Worm (Caenorhabditis elegans) whole organism, mixed stage, embryonic: ENCODE results near the gene idpp-15.

Experiments used
- M03D4.4 ChIP-seq: sonication (generic microtip); optimal IDR thresholded peaks from 2 replicates; lab custom pipeline; 2017; ENCODE audit warnings: mild to moderate bottlenecking, missing genetic modification characterization, missing compliant biosample characterization
- bed-3 ChIP-seq: fragments of 200-800 bp; sonication (Bioruptor generic); optimal IDR thresholded peaks from 3 replicates; lab custom pipeline; 2018; ENCODE audit warnings: mild to moderate bottlenecking, missing genetic modification characterization, moderate library complexity, missing compliant biosample characterization
- blmp-1 ChIP-seq: fragments of 150-350 bp; optimal IDR thresholded peaks from 2 replicates; lab custom pipeline; 2014; ENCODE audit warnings: missing biosample characterization, missing genetic modification characterization
- ceh-39 ChIP-seq: fragments of 150-350 bp; optimal IDR thresholded peaks from 2 replicates; lab custom pipeline; 2014; ENCODE audit warnings: missing biosample characterization, missing genetic modification characterization
- ceh-43 ChIP-seq: fragments of 200-800 bp; sonication (Bioruptor generic); optimal IDR thresholded peaks from 2 replicates; lab custom pipeline; 2018; ENCODE audit warnings: mild to moderate bottlenecking, missing genetic modification characterization, moderate library complexity, missing compliant biosample characterization
- ceh-83 ChIP-seq: fragments of 200-800 bp; sonication (Bioruptor generic); optimal IDR thresholded peaks from 2 replicates; lab custom pipeline; 2018; ENCODE audit warnings: mild to moderate bottlenecking, missing genetic modification characterization, missing compliant biosample characterization
- ces-1 ChIP-seq: fragments of 150-350 bp; optimal IDR thresholded peaks from 2 replicates; lab custom pipeline; 2014; ENCODE audit warnings: missing biosample characterization, missing genetic modification reagents, missing genetic modification characterization
- drap-1 ChIP-seq: fragments of 200-800 bp; sonication (Bioruptor generic); optimal IDR thresholded peaks from 3 replicates; lab custom pipeline; 2018; ENCODE audit warnings: mild to moderate bottlenecking, missing genetic modification characterization, missing compliant biosample characterization
- elt-1 ChIP-seq: sonication (generic microtip); optimal IDR thresholded peaks from 2 replicates; lab custom pipeline; 2017; ENCODE audit warnings: missing genetic modification characterization, mild to moderate bottlenecking, missing compliant biosample characterization, antibody characterized with exemption, moderate library complexity, borderline replicate concordance; ENCODE audit not compliant: insufficient read depth
- elt-3 ChIP-seq: fragments of 150-350 bp; optimal IDR thresholded peaks from 2 replicates; lab custom pipeline; 2014; ENCODE audit warnings: missing biosample characterization, missing genetic modification characterization
- ham-2 ChIP-seq: fragments of 200-800 bp; sonication (Bioruptor generic); optimal IDR thresholded peaks from 2 replicates; lab custom pipeline; 2018; ENCODE audit warnings: mild to moderate bottlenecking, missing genetic modification characterization, missing compliant biosample characterization
- hlh-1 ChIP-seq: fragments of 150-350 bp; optimal IDR thresholded peaks from 2 replicates; lab custom pipeline; 2014; ENCODE audit warnings: missing biosample characterization, missing genetic modification reagents, missing genetic modification characterization
- lin-13 ChIP-seq: fragments of 150-350 bp; optimal IDR thresholded peaks from 2 replicates; lab custom pipeline; 2014; ENCODE audit warnings: missing biosample characterization, missing genetic modification characterization
- lin-32 ChIP-seq: fragments of 200-800 bp; sonication (Bioruptor generic); optimal IDR thresholded peaks from 2 replicates; lab custom pipeline; 2018; ENCODE audit warnings: mild to moderate bottlenecking, missing genetic modification characterization, missing compliant biosample characterization
- lsy-2 ChIP-seq: fragments of 150-350 bp; optimal IDR thresholded peaks from 2 replicates; lab custom pipeline; 2014; ENCODE audit warnings: missing biosample characterization, missing genetic modification characterization
- mab-5 ChIP-seq: fragments of 150-350 bp; optimal IDR thresholded peaks from 2 replicates; lab custom pipeline; 2014; ENCODE audit warnings: missing biosample characterization, missing genetic modification characterization
- mep-1 ChIP-seq: fragments of 150-350 bp; optimal IDR thresholded peaks from 2 replicates; lab custom pipeline; 2017; ENCODE audit warnings: missing biosample characterization, missing genetic modification reagents, missing genetic modification characterization, inconsistent platforms
- nhr-12 ChIP-seq: fragments of 150-350 bp; optimal IDR thresholded peaks from 2 replicates; lab custom pipeline; 2014; ENCODE audit warnings: missing biosample characterization, missing genetic modification characterization
- nhr-2 ChIP-seq: fragments of 150-350 bp; optimal IDR thresholded peaks from 2 replicates; lab custom pipeline; 2014; ENCODE audit warnings: missing biosample characterization, missing genetic modification characterization
- nhr-237 ChIP-seq: fragments of 150-350 bp; optimal IDR thresholded peaks from 2 replicates; lab custom pipeline; 2014; ENCODE audit warnings: missing biosample characterization, missing genetic modification characterization
- nhr-28 ChIP-seq: fragments of 150-350 bp; optimal IDR thresholded peaks from 2 replicates; lab custom pipeline; 2014; ENCODE audit warnings: missing biosample characterization, missing genetic modification characterization
- nhr-76 ChIP-seq: sonication (generic microtip); optimal IDR thresholded peaks from 2 replicates; lab custom pipeline; 2017; ENCODE audit warnings: missing biosample characterization, missing genetic modification characterization
- pha-4 ChIP-seq: fragments of 150-350 bp; optimal IDR thresholded peaks from 2 replicates; lab custom pipeline; 2018; ENCODE audit warnings: missing biosample characterization, missing genetic modification reagents, missing genetic modification characterization
- sem-2 ChIP-seq: fragments of 200-800 bp; sonication (Bioruptor generic); optimal IDR thresholded peaks from 2 replicates; lab custom pipeline; 2018; ENCODE audit warnings: mild to moderate bottlenecking, missing genetic modification characterization, missing compliant biosample characterization
- snpc-4 ChIP-seq: fragments of 150-350 bp; optimal IDR thresholded peaks from 2 replicates; lab custom pipeline; 2014; ENCODE audit warnings: missing biosample characterization, missing genetic modification characterization
- sptf-1 ChIP-seq: sonication (generic microtip); optimal IDR thresholded peaks from 2 replicates; lab custom pipeline; 2017; ENCODE audit warnings: mild to moderate bottlenecking, missing genetic modification characterization, moderate library complexity, missing compliant biosample characterization
- tbx-8 ChIP-seq: fragments of 200-800 bp; sonication (Bioruptor generic); optimal IDR thresholded peaks from 2 replicates; lab custom pipeline; 2018; ENCODE audit warnings: mild to moderate bottlenecking, missing genetic modification characterization, moderate library complexity, missing compliant biosample characterization
- unc-120 ChIP-seq: sonication (generic microtip); optimal IDR thresholded peaks from 2 replicates; lab custom pipeline; 2017; ENCODE audit warnings: missing genetic modification characterization, missing compliant biosample characterization; ENCODE audit not compliant: poor library complexity, severe bottlenecking
- unc-39 ChIP-seq: fragments of 150-350 bp; optimal IDR thresholded peaks from 2 replicates; lab custom pipeline; 2014; ENCODE audit warnings: missing biosample characterization, missing genetic modification characterization
- unc-62 ChIP-seq: fragments of 150-350 bp; optimal IDR thresholded peaks from 2 replicates; lab custom pipeline; 2014; ENCODE audit warnings: missing biosample characterization, missing genetic modification reagents, missing genetic modification characterization
- zip-8 ChIP-seq: fragments of 150-350 bp; optimal IDR thresholded peaks from 2 replicates; lab custom pipeline; 2014; ENCODE audit warnings: missing biosample characterization, missing genetic modification characterization
- ztf-11 ChIP-seq: fragments of 150-350 bp; optimal IDR thresholded peaks from 2 replicates; lab custom pipeline; 2014; ENCODE audit warnings: missing biosample characterization, missing genetic modification characterization

idpp-15 gene

ce11 chrIII:8571845-8572244 lies 47.0 kb downstream of the idpp-15 start:
- peak; percentile 65 for TF ChIP-seq blmp-1 (tag; lab: Kevin White, UChicago)
- peak; percentile 53 for TF ChIP-seq ces-1 (GFP tag; lab: Kevin White, UChicago)
- TF ChIP-seq unc-39, result no peak
- TF ChIP-seq, all 35 proteins: peak for 2

ce11 chrIII:8573301-8573700 lies 48.4 kb downstream of the idpp-15 start:
- TF ChIP-seq sem-2, result no peak
- no peak for TF ChIP-seq unc-120 (tag; lab: Kevin White, UChicago)
- no peak for TF ChIP-seq hlh-1 (tag; lab: Kevin White, UChicago)
- no peak for TF ChIP-seq ces-1 (GFP tag; lab: Kevin White, UChicago)
- TF ChIP-seq nhr-28 (tag; lab: Kevin White, UChicago), result no peak
- no peak for TF ChIP-seq ceh-43
- TF ChIP-seq nhr-237 (tag; lab: Kevin White, UChicago), result no peak
- no peak for TF ChIP-seq nhr-76
- TF ChIP-seq pha-4 (tag; lab: Kevin White, UChicago), result no peak
- TF ChIP-seq ham-2 (GFP tag; lab: Kevin White, UChicago), result no peak
- TF ChIP-seq snpc-4 (tag; lab: Kevin White, UChicago), result no peak
- TF ChIP-seq lsy-2, result no peak
- TF ChIP-seq mep-1 (tag; lab: Kevin White, UChicago), result no peak
- no peak for TF ChIP-seq tbx-8
- TF ChIP-seq ceh-83, result no peak
- TF ChIP-seq unc-62, result no peak
- no peak for TF ChIP-seq nhr-12 (tag; lab: Kevin White, UChicago)

- TF ChIP-seq ztf-11 (tag; lab: Kevin White, UChicago), result no peak
- no peak for TF ChIP-seq mab-5 (tag; lab: Kevin White, UChicago)
- no peak for TF ChIP-seq lin-13 (tag; lab: Kevin White, UChicago)
- TF ChIP-seq sptf-1 (tag; lab: Kevin White, UChicago), result no peak
- no peak for TF ChIP-seq lin-32 (GFP tag; lab: Kevin White, UChicago)
- no peak for TF ChIP-seq M03D4.4
- no peak for TF ChIP-seq bed-3 (GFP tag; lab: Kevin White, UChicago)
- TF ChIP-seq elt-3, result no peak
- no peak for TF ChIP-seq nhr-2
- TF ChIP-seq mep-1 (tag; lab: Kevin White, UChicago), result no peak
- no peak for TF ChIP-seq ceh-83
- TF ChIP-seq nhr-76, result no peak
- TF ChIP-seq ceh-39 (tag; lab: Kevin White, UChicago), result no peak
- TF ChIP-seq unc-39, result no peak
- TF ChIP-seq drap-1 (GFP tag; lab: Kevin White, UChicago), result no peak
- TF ChIP-seq nhr-12 (tag; lab: Kevin White, UChicago), result no peak
These were observed 49.0 kb downstream of the idpp-15 start for ce11 chrIII:8573869-8574268.

- TF ChIP-seq snpc-4 (tag; lab: Kevin White, UChicago) (no peak), nhr-2 (no peak), ces-1 (GFP tag; lab: Kevin White, UChicago) (no peak), zip-8 (tag; lab: Kevin White, UChicago) (peak; percentile 97), hlh-1 (tag; lab: Kevin White, UChicago) (no peak)
These were observed 49.4 kb downstream of the idpp-15 start for ce11 chrIII:8574299-8574698.

- TF ChIP-seq ces-1 (GFP tag; lab: Kevin White, UChicago) (peak; percentile 2), elt-1 (tag; lab: Kevin White, UChicago) (peak; percentile 65), bed-3 (GFP tag; lab: Kevin White, UChicago) (no peak)
These were observed 50.7 kb downstream of the idpp-15 start for ce11 chrIII:8575359-8576101.
